Worm (Caenorhabditis elegans) whole organism, L3 larva: ENCODE results near the gene rib-2.

Source experiments
- ZK546.5 ChIP-seq: sonication (generic microtip); optimal IDR thresholded peaks from 2 replicates; lab custom pipeline; 2017; ENCODE audit warnings: missing biosample characterization, missing genetic modification characterization
- elt-1 ChIP-seq: fragments of 150-350 bp; optimal IDR thresholded peaks from 2 replicates; lab custom pipeline; 2014; ENCODE audit warnings: missing biosample characterization, missing genetic modification characterization
- eor-1 ChIP-seq, 2 experiments: fragments of 150-350 bp; optimal IDR thresholded peaks; 2 replicates each; lab custom pipeline; 2014 to 2018; ENCODE audit warnings: missing biosample characterization in 2 of 2, missing genetic modification characterization in 2 of 2
- lin-39 ChIP-seq: fragments of 150-350 bp; optimal IDR thresholded peaks from 2 replicates; lab custom pipeline; 2018; ENCODE audit warnings: missing biosample characterization, missing genetic modification reagents, missing genetic modification characterization
- nhr-12 ChIP-seq: fragments of 150-350 bp; optimal IDR thresholded peaks from 2 replicates; lab custom pipeline; 2014; ENCODE audit warnings: missing biosample characterization, missing genetic modification characterization
- pqm-1 ChIP-seq: fragments of 150-350 bp; optimal IDR thresholded peaks from 2 replicates; lab custom pipeline; 2017; ENCODE audit warnings: missing biosample characterization, missing genetic modification characterization, inconsistent platforms
- tbx-2 ChIP-seq: sonication (generic microtip); optimal IDR thresholded peaks from 2 replicates; lab custom pipeline; 2016; ENCODE audit warnings: mild to moderate bottlenecking, missing genetic modification characterization, missing compliant biosample characterization
- ztf-11 ChIP-seq: fragments of 150-350 bp; optimal IDR thresholded peaks from 2 replicates; lab custom pipeline; 2014; ENCODE audit warnings: missing biosample characterization, missing genetic modification characterization

DNA sequence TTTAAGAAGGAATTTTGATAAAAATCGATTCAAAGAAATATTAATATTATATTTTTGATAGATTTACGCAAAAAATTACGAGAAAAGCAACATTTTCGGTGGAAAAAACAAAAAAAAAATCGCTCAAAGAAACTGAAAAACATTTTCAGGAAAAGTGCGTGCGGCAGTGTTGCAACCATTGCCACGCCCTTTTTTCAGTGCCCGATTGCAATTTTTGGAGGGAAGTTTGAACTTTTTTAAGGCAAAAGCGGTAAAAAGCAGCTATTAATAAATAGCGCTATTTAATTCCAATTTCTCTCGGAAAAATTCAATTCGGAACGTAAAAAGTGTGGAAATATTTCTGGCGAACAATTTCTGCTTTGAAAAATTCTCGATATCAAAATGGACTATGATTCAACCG, 21.6 kb upstream of the rib-2 start:
- no peak for TF ChIP-seq elt-1 (tag; lab: Kevin White, UChicago)
- no peak for TF ChIP-seq pqm-1 (tag; lab: Kevin White, UChicago)
- TF ChIP-seq ztf-11 (tag; lab: Kevin White, UChicago) = no peak
- no peak for TF ChIP-seq ZK546.5 (tag; lab: Kevin White, UChicago)
- TF ChIP-seq nhr-12 = no peak
- TF ChIP-seq eor-1 (tag; optimal IDR thresholded peaks at IDR 0.05; lab: Kevin White, UChicago) = no peak
- no peak for TF ChIP-seq tbx-2
- TF ChIP-seq lin-39 (tag; lab: Kevin White, UChicago) = no peak
